Worm (Caenorhabditis elegans) whole organism, mixed stage, embryonic: ENCODE measurements around the gene lrx-1.

Source experiments
- ceh-39 ChIP-seq: fragments of 150-350 bp; optimal IDR thresholded peaks from 2 replicates; lab custom pipeline; 2014; ENCODE audit warnings: missing biosample characterization, missing genetic modification characterization
- flh-1 ChIP-seq: fragments of 200-800 bp; sonication (Bioruptor generic); optimal IDR thresholded peaks from 2 replicates; lab custom pipeline; 2018; ENCODE audit warnings: mild to moderate bottlenecking, missing genetic modification characterization, moderate library complexity, missing compliant biosample characterization
- lin-13 ChIP-seq: fragments of 150-350 bp; optimal IDR thresholded peaks from 2 replicates; lab custom pipeline; 2014; ENCODE audit warnings: missing biosample characterization, missing genetic modification characterization
- lsy-2 ChIP-seq: fragments of 150-350 bp; optimal IDR thresholded peaks from 2 replicates; lab custom pipeline; 2014; ENCODE audit warnings: missing biosample characterization, missing genetic modification characterization
- nhr-2 ChIP-seq: fragments of 150-350 bp; optimal IDR thresholded peaks from 2 replicates; lab custom pipeline; 2014; ENCODE audit warnings: missing biosample characterization, missing genetic modification characterization
- pha-4 ChIP-seq: fragments of 150-350 bp; optimal IDR thresholded peaks from 2 replicates; lab custom pipeline; 2018; ENCODE audit warnings: missing biosample characterization, missing genetic modification reagents, missing genetic modification characterization
- snpc-4 ChIP-seq: fragments of 150-350 bp; optimal IDR thresholded peaks from 2 replicates; lab custom pipeline; 2014; ENCODE audit warnings: missing biosample characterization, missing genetic modification characterization
- tbx-8 ChIP-seq: fragments of 200-800 bp; sonication (Bioruptor generic); optimal IDR thresholded peaks from 2 replicates; lab custom pipeline; 2018; ENCODE audit warnings: mild to moderate bottlenecking, missing genetic modification characterization, moderate library complexity, missing compliant biosample characterization
- unc-39 ChIP-seq: fragments of 150-350 bp; optimal IDR thresholded peaks from 2 replicates; lab custom pipeline; 2014; ENCODE audit warnings: missing biosample characterization, missing genetic modification characterization

DNA sequence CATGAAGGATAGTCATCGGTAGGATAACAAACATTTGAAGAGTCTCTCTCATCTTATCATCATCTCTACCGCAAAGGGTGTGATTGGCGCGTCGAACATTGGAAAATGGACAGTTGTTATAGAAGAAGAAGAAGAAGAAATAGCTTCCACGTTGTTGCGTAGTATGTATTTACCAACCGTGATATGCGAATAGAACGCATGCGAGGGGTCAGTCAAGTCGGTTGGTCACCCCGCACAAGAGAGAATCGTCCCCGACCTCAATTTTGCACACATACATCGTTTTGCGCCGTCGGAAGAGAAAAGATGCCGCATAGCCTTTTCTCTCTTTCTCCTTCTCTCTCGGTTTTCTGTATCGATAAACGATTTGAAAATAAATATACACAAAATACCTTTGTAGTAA is 42.6 kb downstream of the lrx-1 start:
- TF ChIP-seq nhr-2 (tag; lab: Kevin White, UChicago) (no peak), snpc-4 (tag; lab: Kevin White, UChicago) (no peak), tbx-8 (no peak), pha-4 (tag; lab: Kevin White, UChicago) (peak; percentile 8), unc-39 (no peak), flh-1 (no peak), lin-13 (tag; lab: Kevin White, UChicago) (no peak), ceh-39 (tag; lab: Kevin White, UChicago) (no peak), lsy-2 (no peak)
